Worm (Caenorhabditis elegans): ENCODE measurements around the gene ZK822.10.
A peak's percentile ranks its signal among the peaks of the same experiment; 100 is the strongest.

The ZK822.10 gene

DNA sequence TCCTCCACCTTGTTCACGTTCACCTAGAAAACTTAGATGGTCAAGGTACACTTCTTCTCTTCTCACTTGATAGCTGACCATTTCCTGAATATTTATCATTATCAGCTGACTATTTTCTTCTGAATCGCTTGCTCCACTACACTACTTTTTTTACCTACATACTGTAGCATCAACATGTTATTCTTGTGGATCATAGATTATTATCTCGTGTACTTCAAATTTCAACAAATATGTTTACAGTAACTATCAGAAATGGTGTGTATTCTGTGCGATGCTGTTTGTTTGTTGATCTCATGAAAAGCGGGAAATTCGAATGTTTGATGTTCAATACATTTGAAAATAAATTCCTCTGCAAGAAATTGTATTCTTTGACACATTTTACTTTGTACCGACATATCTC, at the start of gene ZK822.10:
ZK822.10 (plus strand) TSS at position 231 of the 400 bp plus-strand sequence.
- TF ChIP-seq pqm-1 (tag; optimal IDR thresholded peaks at IDR 0.05) (peak; percentile 91), ceh-28 (tag; optimal IDR thresholded peaks at IDR 0.05) (peak; percentile 24), nhr-67 (tag; optimal IDR thresholded peaks at IDR 0.05) (no peak), pha-4 (tag; optimal IDR thresholded peaks at IDR 0.05) (peak; percentile 88), jun-1 (tag; optimal IDR thresholded peaks at IDR 0.05) (peak; percentile 7), elt-2 (tag; optimal IDR thresholded peaks at IDR 0.05) (peak; percentile 83), tbx-2 (tag; optimal IDR thresholded peaks at IDR 0.05) (no peak), fos-1 (tag; optimal IDR thresholded peaks at IDR 0.05) (no peak), lin-39 (tag; optimal IDR thresholded peaks at IDR 0.05) (no peak), daf-12 (tag; optimal IDR thresholded peaks at IDR 0.05) (no peak)

DNA sequence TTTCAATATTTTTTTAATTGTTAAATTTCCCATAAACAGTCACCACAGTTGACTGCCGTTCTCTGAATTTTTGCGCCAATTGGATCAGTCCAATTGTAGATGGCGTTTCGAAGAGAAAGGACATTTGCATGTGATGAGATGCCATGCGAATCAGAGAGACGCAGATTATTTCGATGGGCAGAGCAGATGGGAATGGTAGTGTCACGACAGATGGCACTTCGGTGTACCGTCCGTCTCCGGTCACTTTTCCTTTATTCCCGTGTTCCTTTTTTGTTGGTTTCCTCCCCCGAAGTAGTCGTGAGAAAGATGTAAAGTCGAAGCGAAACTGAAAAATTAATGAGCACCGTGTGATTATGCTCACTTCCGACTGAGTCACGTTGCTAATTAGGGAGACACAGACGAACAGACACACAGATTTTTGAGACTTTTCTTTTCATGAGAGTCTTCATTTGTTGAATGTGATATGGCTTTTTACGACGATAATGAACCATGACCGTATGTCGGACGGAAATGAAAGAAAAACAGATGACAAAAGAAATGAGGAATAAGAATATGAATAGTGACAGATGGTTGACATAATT, 49.2 kb upstream of the ZK822.10 start:
- TF ChIP-seq nhr-28 (tag; optimal IDR thresholded peaks at IDR 0.05) (no peak), nhr-43 (tag; optimal IDR thresholded peaks at IDR 0.05; ENCODE audit: poor library complexity, severe bottlenecking) (no peak), snpc-4 (tag; optimal IDR thresholded peaks at IDR 0.05) (no peak), elt-2 (tag; optimal IDR thresholded peaks at IDR 0.05) (no peak), aly-2 (tag; optimal IDR thresholded peaks at IDR 0.05) (no peak)

DNA sequence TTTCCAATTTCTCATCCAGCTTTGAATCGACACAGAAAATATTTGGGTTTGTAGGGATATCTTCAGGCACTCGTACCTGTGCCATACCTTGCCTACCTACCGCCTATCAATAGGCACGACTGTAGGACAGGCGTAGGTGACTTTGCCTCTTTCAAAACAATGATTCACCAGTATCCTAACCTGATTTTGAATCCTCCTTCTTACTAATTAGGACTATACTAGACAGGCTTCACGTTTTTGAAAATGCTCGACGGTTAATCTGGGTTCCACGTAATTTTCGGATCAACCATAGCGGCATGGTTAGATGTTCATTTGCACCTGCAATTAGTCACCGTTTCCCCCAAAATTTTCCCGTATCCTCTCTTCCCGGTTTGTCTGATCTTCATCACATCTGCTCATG, 48.5 kb upstream of the ZK822.10 start:
- TF ChIP-seq zag-1 (tag; optimal IDR thresholded peaks at IDR 0.05): no peak
- no peak for TF ChIP-seq pqm-1 (tag; optimal IDR thresholded peaks at IDR 0.05)
- no peak for TF ChIP-seq lsy-12 (tag; optimal IDR thresholded peaks at IDR 0.05)
- no peak for TF ChIP-seq nfya-1 (tag; optimal IDR thresholded peaks at IDR 0.05; ENCODE audit: insufficient read depth)
- no peak for TF ChIP-seq tbx-2 (tag; optimal IDR thresholded peaks at IDR 0.05)
- no peak for TF ChIP-seq nhr-25 (tag; optimal IDR thresholded peaks at IDR 0.05)
- no peak for TF ChIP-seq elt-2 (tag; optimal IDR thresholded peaks at IDR 0.05)
- no peak for TF ChIP-seq ceh-16 (tag; optimal IDR thresholded peaks at IDR 0.05)
- TF ChIP-seq unc-62 (GFP tag; optimal IDR thresholded peaks at IDR 0.05): no peak
- TF ChIP-seq mdl-1 (tag; optimal IDR thresholded peaks at IDR 0.05): no peak
- TF ChIP-seq nhr-237 (tag; optimal IDR thresholded peaks at IDR 0.05): no peak
- TF ChIP-seq nhr-76 (tag; optimal IDR thresholded peaks at IDR 0.05): no peak
- TF ChIP-seq ztf-4 (tag; optimal IDR thresholded peaks at IDR 0.05): no peak

DNA sequence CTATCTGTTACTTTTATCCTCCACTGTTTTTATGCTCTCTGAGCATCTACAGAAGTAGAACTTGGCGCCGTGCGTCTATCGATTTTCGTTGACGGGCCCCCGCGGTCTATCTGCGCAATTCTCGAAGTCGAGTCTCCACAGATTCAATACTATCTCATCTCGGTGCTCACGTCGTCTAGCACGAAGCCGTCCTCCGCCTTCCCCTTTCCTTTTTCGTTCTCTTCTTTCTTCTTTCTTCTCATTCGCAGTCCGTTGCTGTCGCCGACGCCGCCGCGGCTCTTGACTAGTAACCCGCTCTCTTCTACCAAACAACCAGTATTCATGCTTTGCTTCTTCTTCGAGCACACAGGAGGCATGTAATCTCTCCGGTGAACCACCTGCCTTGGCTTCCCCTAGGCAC, 45.9 kb upstream of the ZK822.10 start:
- peak; percentile 69 for TF ChIP-seq nfya-1 (tag; optimal IDR thresholded peaks at IDR 0.05; ENCODE audit: insufficient read depth)
- peak; percentile 25 for TF ChIP-seq lin-15B (tag; optimal IDR thresholded peaks at IDR 0.05)
- peak; percentile 10 for TF ChIP-seq snpc-4 (tag; optimal IDR thresholded peaks at IDR 0.05)
- peak; percentile 31 for TF ChIP-seq lin-39 (tag; optimal IDR thresholded peaks at IDR 0.05)
- no peak for TF ChIP-seq sea-2 (GFP tag; optimal IDR thresholded peaks at IDR 0.05)
- TF ChIP-seq nhr-76 (tag; optimal IDR thresholded peaks at IDR 0.05): no peak
- TF ChIP-seq ztf-4 (tag; optimal IDR thresholded peaks at IDR 0.05): no peak
- TF ChIP-seq fkh-10 (GFP tag; optimal IDR thresholded peaks at IDR 0.05): peak; percentile 16
- no peak for TF ChIP-seq ztf-11 (tag; optimal IDR thresholded peaks at IDR 0.05)
- TF ChIP-seq nhr-237 (tag; optimal IDR thresholded peaks at IDR 0.05): no peak
- TF ChIP-seq jun-1 (tag; optimal IDR thresholded peaks at IDR 0.05): no peak

DNA sequence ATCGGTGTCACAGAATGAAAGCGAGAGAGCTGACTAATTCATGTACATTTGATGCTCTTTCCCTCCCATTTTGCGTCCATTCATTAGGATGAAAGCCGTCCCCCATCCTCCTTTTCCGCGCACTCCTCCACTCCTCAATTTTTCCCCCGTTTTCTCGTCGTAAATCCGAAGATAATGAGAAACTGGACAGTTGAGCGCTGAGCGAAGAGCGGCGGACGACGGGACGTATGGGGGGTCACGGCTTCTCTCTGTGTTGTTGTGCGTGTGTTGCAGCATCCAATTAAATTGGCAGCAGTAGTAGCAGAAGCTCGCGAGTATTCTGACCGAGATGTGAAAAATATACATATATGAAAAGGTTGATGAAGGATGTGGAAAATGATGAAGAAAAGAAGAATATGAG, 45.0 kb upstream of the ZK822.10 start:
- TF ChIP-seq unc-39 (tag; optimal IDR thresholded peaks at IDR 0.05) (no peak), R02D3.7 (tag; optimal IDR thresholded peaks at IDR 0.05) (no peak), nhr-23 (tag; optimal IDR thresholded peaks at IDR 0.05) (no peak), nhr-43 (tag; optimal IDR thresholded peaks at IDR 0.05; ENCODE audit: poor library complexity, severe bottlenecking) (no peak), nhr-237 (tag; optimal IDR thresholded peaks at IDR 0.05) (no peak), pqm-1 (tag; optimal IDR thresholded peaks at IDR 0.05) (no peak), snpc-4 (tag; optimal IDR thresholded peaks at IDR 0.05) (no peak), hmg-11 (tag; optimal IDR thresholded peaks at IDR 0.05) (no peak), ceh-16 (tag; optimal IDR thresholded peaks at IDR 0.05) (no peak)

DNA sequence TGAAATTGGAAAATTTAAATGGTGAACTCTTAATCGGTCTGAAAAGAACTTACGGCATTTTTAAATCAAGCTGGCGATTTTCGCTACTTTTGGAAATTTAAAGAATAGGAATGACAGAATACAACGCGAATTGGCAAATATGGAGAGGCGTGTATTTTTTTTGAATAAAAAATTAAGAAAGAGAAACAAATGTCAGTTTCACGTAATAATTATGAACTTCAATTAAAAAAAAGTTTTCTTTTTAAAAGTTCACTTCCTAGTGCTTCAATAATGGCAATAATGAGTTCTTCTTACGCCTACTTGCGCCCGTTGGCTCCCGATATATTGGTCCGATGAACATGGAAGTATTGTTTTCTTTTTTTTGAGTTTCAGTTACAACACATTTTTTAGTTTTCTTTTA, 39.3 kb upstream of the ZK822.10 start, which contains the start of gene pph-2:
pph-2 (minus strand) TSS at position 101 of the 400 bp plus-strand sequence.
- TF ChIP-seq jun-1 (tag; optimal IDR thresholded peaks at IDR 0.05) (no peak), eor-1 (tag; optimal IDR thresholded peaks at IDR 0.05) (no peak), lin-15B (tag; optimal IDR thresholded peaks at IDR 0.05) (no peak), lin-39 (tag; optimal IDR thresholded peaks at IDR 0.05) (no peak), nhr-237 (tag; optimal IDR thresholded peaks at IDR 0.05) (no peak), tbx-2 (tag; optimal IDR thresholded peaks at IDR 0.05) (no peak), mdl-1 (tag; optimal IDR thresholded peaks at IDR 0.05) (no peak), daf-12 (tag; optimal IDR thresholded peaks at IDR 0.05) (no peak), nhr-25 (tag; optimal IDR thresholded peaks at IDR 0.05) (no peak), ZK546.5 (tag; optimal IDR thresholded peaks at IDR 0.05) (no peak), nhr-23 (tag; optimal IDR thresholded peaks at IDR 0.05) (no peak), ceh-82 (tag; optimal IDR thresholded peaks at IDR 0.05) (no peak), elt-2 (tag; optimal IDR thresholded peaks at IDR 0.05) (no peak)
